Worm (Caenorhabditis elegans) whole organism, L2 larva: Measurements from ENCODE around the gene lec-9.
"Not testable (repeated sequence)": the region's sequence is repeated elsewhere in the genome, so short reads cannot be mapped to it uniquely, and the experiment has no call there.

Experiments
- C34F6.9 ChIP-seq: fragments of 150-350 bp; optimal IDR thresholded peaks from 2 replicates; lab custom pipeline; 2014; ENCODE audit warnings: missing biosample characterization, missing genetic modification characterization
- F13H6.1 ChIP-seq: sonication (generic microtip); optimal IDR thresholded peaks from 2 replicates; lab custom pipeline; 2016; ENCODE audit warnings: missing genetic modification characterization, missing compliant biosample characterization
- R02D3.7 ChIP-seq: fragments of 150-350 bp; optimal IDR thresholded peaks from 2 replicates; lab custom pipeline; 2014; ENCODE audit warnings: missing biosample characterization, missing genetic modification characterization
- Y55F3AM.14 ChIP-seq: fragments of 200-800 bp; sonication (Bioruptor generic); optimal IDR thresholded peaks from 2 replicates; lab custom pipeline; 2018; ENCODE audit warnings: mild to moderate bottlenecking, missing genetic modification characterization, missing compliant biosample characterization
- alr-1 ChIP-seq: fragments of 150-350 bp; optimal IDR thresholded peaks from 2 replicates; lab custom pipeline; 2014; ENCODE audit warnings: missing biosample characterization, missing genetic modification characterization
- aly-2 ChIP-seq: fragments of 150-350 bp; optimal IDR thresholded peaks from 2 replicates; lab custom pipeline; 2014; ENCODE audit warnings: missing biosample characterization, missing genetic modification characterization
- ama-1 ChIP-seq: fragments of 150-350 bp; optimal IDR thresholded peaks from 2 replicates; lab custom pipeline; 2018; ENCODE audit warnings: inconsistent platforms
- blmp-1 ChIP-seq: sonication (generic microtip); optimal IDR thresholded peaks from 2 replicates; lab custom pipeline; 2017; ENCODE audit warnings: missing genetic modification characterization, mild to moderate bottlenecking, missing compliant biosample characterization, antibody characterized with exemption, moderate library complexity; ENCODE audit not compliant: insufficient read depth
- ceh-16 ChIP-seq: fragments of 150-350 bp; optimal IDR thresholded peaks from 2 replicates; lab custom pipeline; 2014; ENCODE audit warnings: missing biosample characterization, missing genetic modification characterization
- crh-2 ChIP-seq: sonication (generic microtip); optimal IDR thresholded peaks from 2 replicates; lab custom pipeline; 2017; ENCODE audit warnings: missing biosample characterization, missing genetic modification characterization
- elt-3 ChIP-seq: sonication (generic microtip); optimal IDR thresholded peaks from 2 replicates; lab custom pipeline; 2017; ENCODE audit warnings: missing biosample characterization, missing genetic modification characterization
- fos-1 ChIP-seq: fragments of 150-350 bp; optimal IDR thresholded peaks from 2 replicates; lab custom pipeline; 2014; ENCODE audit warnings: missing biosample characterization, missing genetic modification characterization
- gmeb-1 ChIP-seq: fragments of 150-350 bp; optimal IDR thresholded peaks from 2 replicates; lab custom pipeline; 2014; ENCODE audit warnings: missing biosample characterization, missing genetic modification characterization
- lsy-2 ChIP-seq, 2 experiments: fragments of 150-350 bp in 1 of 2; sonication (generic microtip) in 1 of 2; optimal IDR thresholded peaks; 2 replicates each; lab custom pipeline; 2014 to 2017; ENCODE audit warnings: missing biosample characterization in 2 of 2, missing genetic modification characterization in 2 of 2
- mbf-1 ChIP-seq: sonication (generic microtip); optimal IDR thresholded peaks from 2 replicates; lab custom pipeline; 2017; ENCODE audit warnings: missing biosample characterization, missing genetic modification characterization
- mdl-1 ChIP-seq, 2 experiments: fragments of 150-350 bp in 1 of 2; sonication (generic microtip) in 1 of 2; optimal IDR thresholded peaks; 2 replicates each; lab custom pipeline; 2017; ENCODE audit warnings: missing biosample characterization in 2 of 2, missing genetic modification characterization in 2 of 2
- nhr-11 ChIP-seq: fragments of 150-350 bp; optimal IDR thresholded peaks from 2 replicates; lab custom pipeline; 2014; ENCODE audit warnings: missing biosample characterization, missing genetic modification characterization
- nhr-129 ChIP-seq: fragments of 150-350 bp; optimal IDR thresholded peaks from 2 replicates; lab custom pipeline; 2014; ENCODE audit warnings: missing biosample characterization, missing genetic modification characterization
- nhr-21 ChIP-seq: fragments of 150-350 bp; optimal IDR thresholded peaks from 2 replicates; lab custom pipeline; 2014; ENCODE audit warnings: missing biosample characterization, missing genetic modification characterization
- nhr-23 ChIP-seq: fragments of 150-350 bp; optimal IDR thresholded peaks from 2 replicates; lab custom pipeline; 2014; ENCODE audit warnings: missing biosample characterization, missing genetic modification reagents, missing genetic modification characterization
- nhr-237 ChIP-seq: fragments of 150-350 bp; optimal IDR thresholded peaks from 2 replicates; lab custom pipeline; 2014; ENCODE audit warnings: missing biosample characterization, missing genetic modification characterization
- nhr-25 ChIP-seq: fragments of 150-350 bp; sonication (generic microtip); optimal IDR thresholded peaks from 3 replicates; lab custom pipeline; 2014; ENCODE audit warnings: missing biosample characterization, missing genetic modification characterization
- nhr-6 ChIP-seq: fragments of 150-350 bp; optimal IDR thresholded peaks from 2 replicates; lab custom pipeline; 2014; ENCODE audit warnings: missing biosample characterization, missing genetic modification characterization
- sem-4 ChIP-seq: fragments of 150-350 bp; optimal IDR thresholded peaks from 2 replicates; lab custom pipeline; 2014; ENCODE audit warnings: missing biosample characterization, missing genetic modification reagents, missing genetic modification characterization
- skn-1 ChIP-seq: sonication (generic microtip); optimal IDR thresholded peaks from 2 replicates; lab custom pipeline; 2017; ENCODE audit warnings: missing biosample characterization, missing genetic modification characterization
- sma-3 ChIP-seq: sonication (generic microtip); optimal IDR thresholded peaks from 2 replicates; lab custom pipeline; 2016; ENCODE audit warnings: missing genetic modification reagents, missing genetic modification characterization, missing compliant biosample characterization
- sma-9 ChIP-seq, 2 experiments: fragments of 150-350 bp in 1 of 2; sonication (generic microtip) in 1 of 2; optimal IDR thresholded peaks; 2 replicates each; lab custom pipeline; 2014 to 2016; ENCODE audit warnings: missing genetic modification characterization in 2 of 2, mild to moderate bottlenecking in 1 of 2, missing biosample characterization in 1 of 2, missing compliant biosample characterization in 1 of 2, missing genetic modification reagents in 1 of 2, moderate library complexity in 1 of 2
- snpc-4 ChIP-seq: fragments of 150-350 bp; optimal IDR thresholded peaks from 2 replicates; lab custom pipeline; 2014; ENCODE audit warnings: missing biosample characterization, missing genetic modification characterization
- unc-55 ChIP-seq: fragments of 150-350 bp; sonication (generic microtip); optimal IDR thresholded peaks from 3 replicates; lab custom pipeline; 2014; ENCODE audit warnings: missing biosample characterization, missing genetic modification reagents, missing genetic modification characterization
- unc-62 ChIP-seq: fragments of 150-350 bp; optimal IDR thresholded peaks from 2 replicates; lab custom pipeline; 2014; ENCODE audit warnings: missing biosample characterization, missing genetic modification reagents, missing genetic modification characterization
- zag-1 ChIP-seq: fragments of 150-350 bp; optimal IDR thresholded peaks from 2 replicates; lab custom pipeline; 2014; ENCODE audit warnings: missing biosample characterization, missing genetic modification characterization
- ztf-1 ChIP-seq: fragments of 200-800 bp; sonication (Bioruptor generic); conservative IDR thresholded peaks from 2 replicates; pipeline ENCODE4 v1.3.6; 2022; ENCODE audit warnings: missing genetic modification characterization, missing compliant biosample characterization

Gene lec-9

ce11 chrX:17600139-17600538 is at the start of gene lec-9:
Gene lec-9, plus strand, starts transcription at chrX:17600487.
- TF ChIP-seq skn-1 (tag; lab: Kevin White, UChicago) (peak; percentile 24), F13H6.1 (tag; lab: Kevin White, UChicago) (peak; percentile 57), gmeb-1 (peak; percentile 36), nhr-129 (tag; lab: Kevin White, UChicago) (no peak), sma-9 (GFP tag; optimal IDR thresholded peaks at IDR 0.05; lab: Kevin White, UChicago) (peak; percentile 79), sma-9 (tag; optimal IDR thresholded peaks at IDR 0.05; lab: Kevin White, UChicago) (no peak), alr-1 (no peak), fos-1 (tag; lab: Kevin White, UChicago) (peak; percentile 94), crh-2 (tag; lab: Kevin White, UChicago) (peak; percentile 87)
- TF ChIP-seq, all 48 proteins: peak for 6

- not testable (repeated sequence) for TF ChIP-seq nhr-11 (tag; lab: Kevin White, UChicago); mbf-1 (tag; lab: Kevin White, UChicago); unc-55 (GFP tag; lab: Kevin White, UChicago)
- TF ChIP-seq, all 48 proteins: peak for 0; not testable (repeated sequence) for 48
Measured at ce11 chrX:17550755-17551154, 49.5 kb upstream of the lec-9 start, which contains the start of gene hlh-28. Gene hlh-28, plus strand, starts transcription at chrX:17551055.

- TF ChIP-seq snpc-4 (no peak), R02D3.7 (no peak), C34F6.9 (tag; lab: Kevin White, UChicago) (no peak)
Measured at ce11 chrX:17553772-17554171, 46.5 kb upstream of the lec-9 start.

ce11 chrX:17562195-17562594 is 38.1 kb upstream of the lec-9 start:
- TF ChIP-seq sem-4 (peak; percentile 51), ceh-16 (no peak)

ce11 chrX:17563411-17563810 is 36.9 kb upstream of the lec-9 start, which contains the start of gene F31A3.5:
Gene F31A3.5, minus strand, starts transcription at chrX:17563610.
- TF ChIP-seq blmp-1 (tag; lab: Kevin White, UChicago) (no peak), mdl-1 (tag; optimal IDR thresholded peaks at IDR 0.05; lab: Kevin White, UChicago) (no peak), ztf-1 (GFP tag; lab: Robert Waterston, UW) (no peak), elt-3 (tag; lab: Kevin White, UChicago) (no peak), nhr-23 (no peak), C34F6.9 (tag; lab: Kevin White, UChicago) (no peak), nhr-237 (tag; lab: Kevin White, UChicago) (no peak), nhr-25 (tag; lab: Kevin White, UChicago) (no peak), skn-1 (tag; lab: Kevin White, UChicago) (no peak)

ce11 chrX:17567378-17567777 is 32.9 kb upstream of the lec-9 start, which contains the start of gene F39B3.7:
Gene F39B3.7, minus strand, starts transcription at chrX:17567478.
- no peak for TF ChIP-seq blmp-1 (tag; lab: Kevin White, UChicago)
- no peak for TF ChIP-seq ama-1
- TF ChIP-seq unc-62 (GFP tag; lab: Kevin White, UChicago), result no peak
- TF ChIP-seq elt-3 (tag; lab: Kevin White, UChicago), result no peak
- TF ChIP-seq nhr-21 (tag; lab: Kevin White, UChicago), result no peak
- no peak for TF ChIP-seq nhr-6 (tag; lab: Kevin White, UChicago)
- no peak for TF ChIP-seq Y55F3AM.14 (GFP tag; lab: Kevin White, UChicago)
- TF ChIP-seq nhr-11 (tag; lab: Kevin White, UChicago), result no peak
- no peak for TF ChIP-seq sma-3 (GFP tag; lab: Kevin White, UChicago)
- TF ChIP-seq lsy-2 (tag; optimal IDR thresholded peaks at IDR 0.05; lab: Kevin White, UChicago), result no peak
- TF ChIP-seq fos-1 (tag; lab: Kevin White, UChicago), result no peak
- TF ChIP-seq aly-2 (tag; lab: Kevin White, UChicago), result no peak
- no peak for TF ChIP-seq mbf-1 (tag; lab: Kevin White, UChicago)
- TF ChIP-seq zag-1, result no peak
